Fruit fly (Drosophila melanogaster) whole organism, embryonic: ENCODE data around the gene cnc.
A peak's percentile ranks its signal among the peaks of the same experiment; 100 is the strongest.

Experiments
- Adf1 ChIP-seq: fragments of 200-800 bp; sonication (Bioruptor generic); IDR thresholded peaks from 2 replicates; pipeline ENCODE4 v1.3.6; 2022; ENCODE audit warnings: missing biosample characterization, missing genetic modification characterization
- B-H2 ChIP-seq: fragments of 200-800 bp; sonication (Bioruptor generic); optimal IDR thresholded peaks from 2 replicates; lab custom pipeline; 2018; ENCODE audit warnings: missing biosample characterization, mild to moderate bottlenecking, missing genetic modification characterization
- Bgb ChIP-seq: fragments of 200-800 bp; sonication (Bioruptor generic); IDR thresholded peaks from 2 replicates; pipeline ENCODE4 v1.3.6; 2022; ENCODE audit warnings: missing biosample characterization, missing genetic modification characterization; ENCODE audit not compliant: partially characterized antibody
- C15 ChIP-seq: fragments of 200-800 bp; sonication (Bioruptor generic); IDR thresholded peaks from 3 replicates; pipeline ENCODE4 v1.3.6; 2022; ENCODE audit warnings: missing biosample characterization, missing genetic modification characterization
- CG10462 ChIP-seq: fragments of 200-800 bp; sonication (Bioruptor generic); optimal IDR thresholded peaks from 2 replicates; lab custom pipeline; 2016; ENCODE audit warnings: missing biosample characterization, missing genetic modification characterization
- CG12219 ChIP-seq: fragments of 200-800 bp; sonication (Bioruptor generic); optimal IDR thresholded peaks from 3 replicates; lab custom pipeline; 2018; ENCODE audit warnings: missing biosample characterization, mild to moderate bottlenecking, missing genetic modification characterization
- CG13624 ChIP-seq: fragments of 200-800 bp; sonication (Bioruptor generic); optimal IDR thresholded peaks from 2 replicates; lab custom pipeline; 2016; ENCODE audit warnings: missing biosample characterization, missing genetic modification characterization
- CG15479 ChIP-seq: fragments of 200-800 bp; sonication (Bioruptor generic); optimal IDR thresholded peaks from 3 replicates; lab custom pipeline; 2019; ENCODE audit warnings: missing biosample characterization, mild to moderate bottlenecking, missing genetic modification characterization, moderate library complexity
- CG1603 ChIP-seq: fragments of 200-800 bp; sonication (Bioruptor generic); optimal IDR thresholded peaks from 2 replicates; lab custom pipeline; 2019; ENCODE audit warnings: missing biosample characterization, mild to moderate bottlenecking, missing genetic modification characterization, moderate library complexity
- CG16779 ChIP-seq: fragments of 200-800 bp; sonication (Bioruptor generic); IDR thresholded peaks from 2 replicates; pipeline ENCODE4 v1.3.6; 2022; ENCODE audit warnings: missing biosample characterization, missing genetic modification characterization
- CG17328 ChIP-seq: fragments of 200-800 bp; sonication (Bioruptor generic); IDR thresholded peaks from 2 replicates; pipeline ENCODE4 v1.3.6; 2022; ENCODE audit warnings: missing biosample characterization, missing genetic modification characterization
- CG17802 ChIP-seq: fragments of 200-800 bp; sonication (Bioruptor generic); optimal IDR thresholded peaks from 2 replicates; lab custom pipeline; 2018; ENCODE audit warnings: missing biosample characterization, mild to moderate bottlenecking, missing genetic modification characterization, moderate library complexity
- CG34376 ChIP-seq: fragments of 200-800 bp; sonication (Bioruptor generic); optimal IDR thresholded peaks from 2 replicates; lab custom pipeline; 2018; ENCODE audit warnings: missing biosample characterization, mild to moderate bottlenecking, missing genetic modification characterization
- CG3726 ChIP-seq: fragments of 200-800 bp; sonication (Bioruptor generic); IDR thresholded peaks from 3 replicates; pipeline ENCODE4, ENCODE4 v1.3.6; 2022; ENCODE audit warnings: missing biosample characterization, missing genetic modification characterization
- CG3847 ChIP-seq: fragments of 200-800 bp; sonication (Bioruptor generic); IDR thresholded peaks from 2 replicates; pipeline ENCODE4 v1.3.6; 2022; ENCODE audit warnings: missing biosample characterization, missing genetic modification characterization
- CG43689 ChIP-seq: fragments of 200-800 bp; sonication (Bioruptor generic); IDR thresholded peaks from 2 replicates; pipeline ENCODE4 v1.3.6; 2022; ENCODE audit warnings: missing biosample characterization, missing genetic modification characterization
- CG4820 ChIP-seq: fragments of 200-800 bp; sonication (Bioruptor generic); optimal IDR thresholded peaks from 3 replicates; lab custom pipeline; 2016; ENCODE audit warnings: missing biosample characterization, missing genetic modification characterization
- CG7372 ChIP-seq: fragments of 200-800 bp; sonication (Bioruptor generic); IDR thresholded peaks from 2 replicates; pipeline ENCODE4 v1.3.6; 2022; ENCODE audit warnings: missing biosample characterization, missing genetic modification characterization
- CG7556 ChIP-seq: fragments of 200-800 bp; sonication (Bioruptor generic); optimal IDR thresholded peaks from 2 replicates; lab custom pipeline; 2017; ENCODE audit warnings: missing biosample characterization, mild to moderate bottlenecking, missing genetic modification characterization
- CG7745 ChIP-seq: fragments of 200-800 bp; sonication (Bioruptor generic); optimal IDR thresholded peaks from 2 replicates; lab custom pipeline; 2018; ENCODE audit warnings: missing biosample characterization, mild to moderate bottlenecking, missing genetic modification characterization, moderate library complexity
- CG9437 ChIP-seq: fragments of 200-800 bp; sonication (Bioruptor generic); optimal IDR thresholded peaks from 2 replicates; lab custom pipeline; 2018; ENCODE audit warnings: missing biosample characterization, mild to moderate bottlenecking, missing genetic modification characterization
- CG9797 ChIP-seq: fragments of 200-800 bp; sonication (Bioruptor generic); optimal IDR thresholded peaks from 3 replicates; lab custom pipeline; 2018; ENCODE audit warnings: missing biosample characterization, mild to moderate bottlenecking, missing genetic modification characterization
- CHES-1-like ChIP-seq: fragments of 200-800 bp; sonication (Bioruptor generic); optimal IDR thresholded peaks from 2 replicates; lab custom pipeline; 2016; ENCODE audit warnings: missing biosample characterization, missing genetic modification characterization
- Camta ChIP-seq: fragments of 200-800 bp; sonication (Bioruptor generic); optimal IDR thresholded peaks from 2 replicates; lab custom pipeline; 2016; ENCODE audit warnings: missing biosample characterization, missing genetic modification characterization
- D19B ChIP-seq: fragments of 200-800 bp; sonication (Bioruptor generic); optimal IDR thresholded peaks from 2 replicates; lab custom pipeline; 2017; ENCODE audit warnings: missing biosample characterization, mild to moderate bottlenecking, missing genetic modification characterization
- Dbx ChIP-seq: fragments of 200-800 bp; sonication (Bioruptor generic); IDR thresholded peaks from 3 replicates; pipeline ENCODE4 v1.3.6; 2022; ENCODE audit warnings: missing biosample characterization, missing genetic modification characterization
- Dref ChIP-seq: fragments of 200-800 bp; sonication (Bioruptor generic); IDR thresholded peaks from 2 replicates; pipeline ENCODE4 v1.3.6; 2022; ENCODE audit warnings: missing biosample characterization, missing genetic modification characterization
- E2f2 ChIP-seq: fragments of 200-800 bp; sonication (Bioruptor generic); IDR thresholded peaks from 2 replicates; pipeline ENCODE4 v1.3.6; 2022; ENCODE audit warnings: missing biosample characterization, missing genetic modification characterization
- Gug ChIP-seq: fragments of 200-800 bp; sonication (Bioruptor generic); IDR thresholded peaks from 4 replicates; pipeline ENCODE4 v1.3.6; 2022; ENCODE audit warnings: missing biosample characterization, missing genetic modification characterization
- H2.0 ChIP-seq: fragments of 200-800 bp; sonication (Bioruptor generic); IDR thresholded peaks from 2 replicates; pipeline ENCODE4 v1.3.6; 2022; ENCODE audit warnings: missing biosample characterization, missing genetic modification characterization
- Hey ChIP-seq: fragments of 200-800 bp; sonication (Bioruptor generic); optimal IDR thresholded peaks from 3 replicates; lab custom pipeline; 2018; ENCODE audit warnings: missing biosample characterization, mild to moderate bottlenecking, missing genetic modification characterization
- Hr39 ChIP-seq: fragments of >200 bp; optimal IDR thresholded peaks from 2 replicates; lab custom pipeline; 2017
- Kr ChIP-seq: fragments of 200-800 bp; sonication (Bioruptor generic); optimal IDR thresholded peaks from 2 replicates; lab custom pipeline; 2017; ENCODE audit warnings: missing biosample characterization, mild to moderate bottlenecking, missing genetic modification characterization
- MESR4 ChIP-seq: fragments of 200-800 bp; sonication (Bioruptor generic); optimal IDR thresholded peaks from 2 replicates; lab custom pipeline; 2018; ENCODE audit warnings: missing biosample characterization, mild to moderate bottlenecking, missing genetic modification characterization, moderate library complexity
- Mad ChIP-seq: fragments of 200-800 bp; sonication (Bioruptor generic); optimal IDR thresholded peaks from 2 replicates; lab custom pipeline; 2016; ENCODE audit warnings: missing biosample characterization, missing genetic modification characterization
- Meics ChIP-seq: fragments of 200-800 bp; sonication (Bioruptor generic); optimal IDR thresholded peaks from 2 replicates; lab custom pipeline; 2017; ENCODE audit warnings: missing biosample characterization, mild to moderate bottlenecking, missing genetic modification characterization
- NC2β ChIP-seq: fragments of 200-800 bp; sonication (Bioruptor generic); optimal IDR thresholded peaks from 2 replicates; lab custom pipeline; 2016; ENCODE audit warnings: missing biosample characterization, missing genetic modification characterization
- Ptx1 ChIP-seq: fragments of 200-800 bp; sonication (Bioruptor generic); IDR thresholded peaks from 2 replicates; pipeline ENCODE4 v1.3.6; 2022; ENCODE audit warnings: missing biosample characterization, missing genetic modification characterization
- Scr ChIP-seq: fragments of 200-800 bp; sonication (Bioruptor generic); IDR thresholded peaks from 2 replicates; pipeline ENCODE4 v1.3.6; 2022; ENCODE audit warnings: missing biosample characterization, missing genetic modification characterization; ENCODE audit not compliant: partially characterized antibody
- Sin3A ChIP-seq: fragments of >200 bp; optimal IDR thresholded peaks from 2 replicates; lab custom pipeline; 2018
- YL-1 ChIP-seq: fragments of 200-800 bp; sonication (Bioruptor generic); optimal IDR thresholded peaks from 3 replicates; lab custom pipeline; 2017; ENCODE audit warnings: missing biosample characterization, mild to moderate bottlenecking, missing genetic modification characterization
- dmrt99B ChIP-seq: fragments of 200-800 bp; sonication (Bioruptor generic); optimal IDR thresholded peaks from 2 replicates; lab custom pipeline; 2018; ENCODE audit warnings: missing biosample characterization, mild to moderate bottlenecking, missing genetic modification characterization, moderate library complexity
- exex ChIP-seq: fragments of 200-800 bp; sonication (Bioruptor generic); optimal IDR thresholded peaks from 4 replicates; lab custom pipeline; 2018; ENCODE audit warnings: missing biosample characterization, mild to moderate bottlenecking, missing genetic modification characterization, moderate library complexity
- nau ChIP-seq: fragments of 200-800 bp; sonication (Bioruptor generic); optimal IDR thresholded peaks from 3 replicates; lab custom pipeline; 2017; ENCODE audit warnings: missing biosample characterization, mild to moderate bottlenecking, missing genetic modification characterization, missing genetic modification reagents
- onecut ChIP-seq: fragments of 200-800 bp; sonication (Bioruptor generic); IDR thresholded peaks from 2 replicates; pipeline ENCODE4 v1.3.6; 2022; ENCODE audit warnings: missing biosample characterization, missing genetic modification characterization
- otp ChIP-seq: fragments of 200-800 bp; sonication (Bioruptor generic); IDR thresholded peaks from 3 replicates; pipeline ENCODE4, ENCODE4 v1.3.6; 2022; ENCODE audit warnings: missing biosample characterization, missing genetic modification characterization
- run ChIP-seq: fragments of 200-800 bp; sonication (Bioruptor generic); optimal IDR thresholded peaks from 3 replicates; lab custom pipeline; 2018; ENCODE audit warnings: missing biosample characterization, mild to moderate bottlenecking, missing genetic modification characterization
- salm ChIP-seq: fragments of 200-800 bp; sonication (Bioruptor generic); optimal IDR thresholded peaks from 2 replicates; lab custom pipeline; 2018; ENCODE audit warnings: missing biosample characterization, mild to moderate bottlenecking, missing genetic modification characterization
- sc ChIP-seq, 3 experiments: fragments of >200 bp in 2 of 3; fragments of 200-800 bp in 1 of 3; sonication (Bioruptor generic) in 1 of 3; optimal IDR thresholded peaks; 2 replicates in 2 of 3; 3 replicates in 1 of 3; lab custom pipeline; 2017; ENCODE audit warnings: mild to moderate bottlenecking in 1 of 3, missing biosample characterization in 1 of 3, missing genetic modification characterization in 1 of 3, missing genetic modification reagents in 1 of 3
- sima ChIP-seq: fragments of 200-800 bp; sonication (Bioruptor generic); optimal IDR thresholded peaks from 2 replicates; lab custom pipeline; 2016; ENCODE audit warnings: missing biosample characterization, missing genetic modification characterization
- tll ChIP-seq, 2 experiments: fragments of 200-800 bp in 1 of 2; fragments of >200 bp in 1 of 2; sonication (Bioruptor generic) in 1 of 2; optimal IDR thresholded peaks; 2 replicates each; lab custom pipeline; 2017 to 2019; ENCODE audit warnings: missing biosample characterization in 2 of 2, missing genetic modification characterization in 2 of 2, mild to moderate bottlenecking in 1 of 2, moderate library complexity in 1 of 2

Gene cnc

dm6 chr3R:23138992-23139633 is 87.4 kb downstream of the cnc start (continued):
- TF ChIP-seq CG17802 (tag; lab: Kevin White, UChicago) (no peak), Sin3A (lab: Kevin White, UChicago) (no peak), Mad (GFP tag; lab: Kevin White, UChicago) (no peak), tll (GFP tag; optimal IDR thresholded peaks at IDR 0.05; lab: Kevin White, UChicago) (no peak), NC2β (GFP tag; lab: Kevin White, UChicago) (no peak), Adf1 (GFP tag; lab: Robert Waterston, UW) (no peak), Kr (GFP tag; lab: Kevin White, UChicago) (no peak), D19B (no peak), salm (tag; lab: Kevin White, UChicago) (no peak), Dbx (GFP tag; lab: Robert Waterston, UW) (no peak), Dref (GFP tag; lab: Robert Waterston, UW) (no peak), CG34376 (GFP tag; lab: Kevin White, UChicago) (peak; percentile 81), Meics (GFP tag; lab: Kevin White, UChicago) (no peak), CG10462 (GFP tag; lab: Kevin White, UChicago) (no peak), dmrt99B (tag; lab: Kevin White, UChicago) (no peak), CG7556 (no peak), MESR4 (GFP tag; lab: Kevin White, UChicago) (no peak), CG17328 (GFP tag; lab: Robert Waterston, UW) (no peak), CG1603 (no peak), B-H2 (GFP tag; lab: Kevin White, UChicago) (peak; percentile 11), H2.0 (GFP tag; lab: Robert Waterston, UW) (no peak), CG3726 (no peak), run (tag; lab: Kevin White, UChicago) (no peak), CG9437 (GFP tag; lab: Kevin White, UChicago) (no peak), Bgb (GFP tag; lab: Robert Waterston, UW) (no peak), C15 (no peak), CG13624 (GFP tag; lab: Kevin White, UChicago) (no peak), CHES-1-like (GFP tag; lab: Kevin White, UChicago) (no peak), CG7745 (tag; lab: Kevin White, UChicago) (no peak), CG15479 (GFP tag; lab: Kevin White, UChicago) (no peak), CG7372 (no peak), CG9797 (GFP tag; lab: Kevin White, UChicago) (no peak), sc (optimal IDR thresholded peaks at IDR 0.05; lab: Kevin White, UChicago) (no peak), sc (GFP tag; optimal IDR thresholded peaks at IDR 0.05; lab: Kevin White, UChicago) (no peak), CG12219 (GFP tag; lab: Kevin White, UChicago) (peak; percentile 2), exex (peak; percentile 98), CG3847 (GFP tag; lab: Robert Waterston, UW) (no peak), CG4820 (GFP tag; lab: Kevin White, UChicago) (no peak), CG16779 (GFP tag; lab: Robert Waterston, UW) (no peak), Scr (GFP tag; lab: Robert Waterston, UW) (no peak), YL-1 (GFP tag; lab: Kevin White, UChicago) (no peak), otp (GFP tag; lab: Robert Waterston, UW) (no peak), sima (GFP tag; lab: Kevin White, UChicago) (no peak), onecut (no peak), Hr39 (no peak), E2f2 (GFP tag; lab: Robert Waterston, UW) (no peak), Gug (GFP tag; lab: Robert Waterston, UW) (no peak), Hey (tag; lab: Kevin White, UChicago) (peak; percentile 80), CG43689 (GFP tag; lab: Robert Waterston, UW) (no peak), Ptx1 (no peak), Camta (GFP tag; lab: Kevin White, UChicago) (no peak), nau (no peak)
